Fruit fly (Drosophila melanogaster) whole organism, prepupa: Measurements from ENCODE around the gene CG5850.
A peak's percentile ranks its signal among the peaks of the same experiment; 100 is the strongest.

Experiments used
- Blimp-1 ChIP-seq: fragments of 200-800 bp; sonication (Bioruptor generic); optimal IDR thresholded peaks from 3 replicates; lab custom pipeline; 2017; ENCODE audit warnings: missing biosample characterization, missing genetic modification characterization, mild to moderate bottlenecking, moderate library complexity, missing genetic modification reagents
- CG10669 ChIP-seq: fragments of 200-800 bp; sonication (Bioruptor generic); optimal IDR thresholded peaks from 3 replicates; lab custom pipeline; 2018; ENCODE audit warnings: missing biosample characterization, mild to moderate bottlenecking, missing genetic modification characterization, moderate library complexity
- CG11294 ChIP-seq: fragments of 200-800 bp; sonication (Bioruptor generic); IDR thresholded peaks from 2 replicates; pipeline ENCODE4 v1.3.6; 2022; ENCODE audit warnings: missing biosample characterization, missing genetic modification characterization
- CG11762 ChIP-seq: fragments of 200-800 bp; sonication (Bioruptor generic); optimal IDR thresholded peaks from 3 replicates; lab custom pipeline; 2016; ENCODE audit warnings: missing biosample characterization, missing genetic modification characterization; ENCODE audit not compliant: insufficient read depth
- CG11902 ChIP-seq: fragments of 200-800 bp; sonication (Bioruptor generic); optimal IDR thresholded peaks from 3 replicates; lab custom pipeline; 2016; ENCODE audit warnings: missing biosample characterization, missing genetic modification characterization
- CG16779 ChIP-seq: fragments of 200-800 bp; sonication (Bioruptor generic); optimal IDR thresholded peaks from 3 replicates; lab custom pipeline; 2017; ENCODE audit warnings: missing biosample characterization, mild to moderate bottlenecking, missing genetic modification characterization
- CG31627 ChIP-seq: fragments of 200-800 bp; sonication (Bioruptor generic); optimal IDR thresholded peaks from 3 replicates; lab custom pipeline; 2016; ENCODE audit warnings: missing biosample characterization, missing genetic modification characterization
- CG32006 ChIP-seq: fragments of 200-800 bp; sonication (Bioruptor generic); optimal IDR thresholded peaks from 3 replicates; lab custom pipeline; 2017; ENCODE audit warnings: missing biosample characterization, mild to moderate bottlenecking, missing genetic modification characterization
- CG3919 ChIP-seq: fragments of 200-800 bp; sonication (Bioruptor generic); optimal IDR thresholded peaks from 3 replicates; lab custom pipeline; 2016; ENCODE audit warnings: missing biosample characterization, missing genetic modification characterization
- CG4318 ChIP-seq: fragments of 200-800 bp; sonication (Bioruptor generic); optimal IDR thresholded peaks from 3 replicates; lab custom pipeline; 2017; ENCODE audit warnings: missing biosample characterization, mild to moderate bottlenecking, missing genetic modification characterization
- CG6163 ChIP-seq: fragments of 200-800 bp; sonication (Bioruptor generic); IDR thresholded peaks from 3 replicates; pipeline ENCODE4 v1.3.6; 2022; ENCODE audit warnings: missing biosample characterization, missing genetic modification characterization
- CG6276 ChIP-seq: fragments of 200-800 bp; sonication (Bioruptor generic); optimal IDR thresholded peaks from 2 replicates; lab custom pipeline; 2017; ENCODE audit warnings: missing biosample characterization, mild to moderate bottlenecking, missing genetic modification characterization
- CG6792 ChIP-seq: fragments of 200-800 bp; sonication (Bioruptor generic); optimal IDR thresholded peaks from 3 replicates; lab custom pipeline; 2016; ENCODE audit warnings: missing biosample characterization, missing genetic modification characterization
- CG6808 ChIP-seq: fragments of 200-800 bp; sonication (Bioruptor generic); optimal IDR thresholded peaks from 3 replicates; lab custom pipeline; 2017; ENCODE audit warnings: missing biosample characterization, missing genetic modification characterization, mild to moderate bottlenecking, moderate library complexity, missing genetic modification reagents
- CG6854 ChIP-seq: fragments of 200-800 bp; sonication (Bioruptor generic); optimal IDR thresholded peaks from 2 replicates; lab custom pipeline; 2017; ENCODE audit warnings: missing biosample characterization, mild to moderate bottlenecking, missing genetic modification characterization
- CG7368 ChIP-seq: fragments of 200-800 bp; sonication (Bioruptor generic); optimal IDR thresholded peaks from 3 replicates; lab custom pipeline; 2016; ENCODE audit warnings: missing biosample characterization, missing genetic modification characterization
- CG8119 ChIP-seq: fragments of 200-800 bp; sonication (Bioruptor generic); IDR thresholded peaks from 3 replicates; pipeline ENCODE4 v1.3.6; 2022; ENCODE audit warnings: missing biosample characterization, missing genetic modification characterization
- CG8319 ChIP-seq: fragments of 200-800 bp; sonication (Bioruptor generic); optimal IDR thresholded peaks from 3 replicates; lab custom pipeline; 2016; ENCODE audit warnings: missing biosample characterization, missing genetic modification characterization
- CG8632 ChIP-seq: fragments of 200-800 bp; sonication (Bioruptor generic); optimal IDR thresholded peaks from 3 replicates; lab custom pipeline; 2016; ENCODE audit warnings: missing biosample characterization, missing genetic modification characterization
- CG9139 ChIP-seq: fragments of 200-800 bp; sonication (Bioruptor generic); optimal IDR thresholded peaks from 3 replicates; lab custom pipeline; 2017; ENCODE audit warnings: missing biosample characterization, mild to moderate bottlenecking, missing genetic modification characterization
- Eip75B ChIP-seq: fragments of 200-800 bp; sonication (Bioruptor generic); optimal IDR thresholded peaks from 3 replicates; lab custom pipeline; 2016; ENCODE audit warnings: missing biosample characterization, missing genetic modification characterization
- Eip78C ChIP-seq: fragments of 200-800 bp; sonication (Bioruptor generic); peaks from one replicate; lab custom pipeline; 2016; ENCODE audit warnings: missing biosample characterization, missing genetic modification characterization
- Eip93F ChIP-seq: fragments of 200-800 bp; sonication (Bioruptor generic); optimal IDR thresholded peaks from 2 replicates; lab custom pipeline; 2016; ENCODE audit warnings: missing biosample characterization, mild to moderate bottlenecking, missing genetic modification characterization
- Ets21C ChIP-seq: fragments of 200-800 bp; sonication (Bioruptor generic); optimal IDR thresholded peaks from 3 replicates; lab custom pipeline; 2016; ENCODE audit warnings: missing biosample characterization, missing genetic modification characterization
- Ets96B ChIP-seq: fragments of 200-800 bp; optimal IDR thresholded peaks from 2 replicates; lab custom pipeline; 2019; ENCODE audit warnings: missing biosample characterization, mild to moderate bottlenecking, missing genetic modification characterization, moderate library complexity
- Gug ChIP-seq: fragments of 200-800 bp; sonication (Bioruptor generic); IDR thresholded peaks from 2 replicates; pipeline ENCODE4 v1.3.6; 2022; ENCODE audit warnings: missing biosample characterization, missing genetic modification characterization
- Hr38 ChIP-seq: sonication (Bioruptor generic); optimal IDR thresholded peaks from 2 replicates; lab custom pipeline; 2016; ENCODE audit warnings: missing biosample characterization, missing genetic modification characterization
- Hr39 ChIP-seq: fragments of 200-800 bp; sonication (Bioruptor generic); optimal IDR thresholded peaks from 2 replicates; lab custom pipeline; 2016; ENCODE audit warnings: missing biosample characterization, missing genetic modification characterization
- Hr4 ChIP-seq: fragments of 200-800 bp; sonication (Bioruptor generic); optimal IDR thresholded peaks from 3 replicates; lab custom pipeline; 2016; ENCODE audit warnings: missing biosample characterization, missing genetic modification characterization
- Lpt ChIP-seq: fragments of 200-800 bp; sonication (Bioruptor generic); optimal IDR thresholded peaks from 3 replicates; lab custom pipeline; 2016; ENCODE audit warnings: missing biosample characterization, missing genetic modification characterization
- OdsH ChIP-seq: fragments of 200-800 bp; sonication (Bioruptor generic); optimal IDR thresholded peaks from 3 replicates; lab custom pipeline; 2016; ENCODE audit warnings: missing biosample characterization, missing genetic modification characterization
- Smox ChIP-seq: fragments of 200-800 bp; sonication (Bioruptor generic); optimal IDR thresholded peaks from 3 replicates; lab custom pipeline; 2016; ENCODE audit warnings: missing biosample characterization, missing genetic modification characterization
- Sox102F ChIP-seq: fragments of 200-800 bp; sonication (Bioruptor generic); optimal IDR thresholded peaks from 2 replicates; lab custom pipeline; 2016; ENCODE audit warnings: missing biosample characterization, mild to moderate bottlenecking, missing genetic modification characterization
- Sox14 ChIP-seq: fragments of 200-800 bp; sonication (Bioruptor generic); optimal IDR thresholded peaks from 3 replicates; lab custom pipeline; 2016; ENCODE audit warnings: missing biosample characterization, missing genetic modification characterization
- Sox15 ChIP-seq: fragments of 200-800 bp; sonication (Bioruptor generic); optimal IDR thresholded peaks from 3 replicates; lab custom pipeline; 2016; ENCODE audit warnings: missing biosample characterization, missing genetic modification characterization
- achi ChIP-seq: fragments of 200-800 bp; sonication (Bioruptor generic); optimal IDR thresholded peaks from 3 replicates; lab custom pipeline; 2016; ENCODE audit warnings: missing biosample characterization, missing genetic modification characterization
- cyc ChIP-seq: fragments of 200-800 bp; sonication (Bioruptor generic); optimal IDR thresholded peaks from 3 replicates; lab custom pipeline; 2016; ENCODE audit warnings: missing biosample characterization, missing genetic modification characterization
- dsx ChIP-seq: fragments of 200-800 bp; optimal IDR thresholded peaks from 3 replicates; lab custom pipeline; 2019; ENCODE audit warnings: missing biosample characterization, mild to moderate bottlenecking, missing genetic modification characterization, moderate library complexity; ENCODE audit not compliant: poor library complexity, severe bottlenecking
- eg ChIP-seq: fragments of 200-800 bp; sonication (Bioruptor generic); IDR thresholded peaks from 3 replicates; pipeline ENCODE4 v1.3.6; 2022; ENCODE audit warnings: missing biosample characterization, missing genetic modification characterization
- fd59A ChIP-seq: fragments of 200-800 bp; sonication (Bioruptor generic); optimal IDR thresholded peaks from 2 replicates; lab custom pipeline; 2017; ENCODE audit warnings: missing biosample characterization, mild to moderate bottlenecking, missing genetic modification characterization, missing genetic modification reagents
- lz ChIP-seq: fragments of 200-800 bp; sonication (Bioruptor generic); optimal IDR thresholded peaks from 3 replicates; lab custom pipeline; 2016; ENCODE audit warnings: missing biosample characterization, missing genetic modification characterization
- pdm3 ChIP-seq: fragments of 200-800 bp; sonication (Bioruptor generic); optimal IDR thresholded peaks from 3 replicates; lab custom pipeline; 2016; ENCODE audit warnings: missing biosample characterization, missing genetic modification characterization
- salr ChIP-seq, 2 experiments: fragments of 200-800 bp; sonication (Bioruptor generic); optimal IDR thresholded peaks; 3 replicates each; lab custom pipeline; 2016 to 2018; ENCODE audit warnings: missing biosample characterization in 2 of 2, missing genetic modification characterization in 2 of 2, mild to moderate bottlenecking in 1 of 2
- spab ChIP-seq: fragments of 200-800 bp; sonication (Bioruptor generic); optimal IDR thresholded peaks from 2 replicates; lab custom pipeline; 2017; ENCODE audit warnings: missing biosample characterization, mild to moderate bottlenecking, missing genetic modification characterization, missing genetic modification reagents
- svp ChIP-seq: fragments of 200-800 bp; sonication (Bioruptor generic); peaks from one replicate; lab custom pipeline; 2016; ENCODE audit warnings: missing biosample characterization, missing genetic modification characterization
- topi ChIP-seq: fragments of 200-800 bp; sonication (Bioruptor generic); optimal IDR thresholded peaks from 3 replicates; lab custom pipeline; 2016; ENCODE audit warnings: missing biosample characterization, missing genetic modification characterization

Gene CG5850

dm6 chr2L:9984078-9984772 lies 20.5 kb upstream of the CG5850 start, which contains the start of gene bib (continued):
- TF ChIP-seq OdsH: peak; percentile 91
- peak; percentile 73 for TF ChIP-seq CG7368 (GFP tag; lab: Kevin White, UChicago)
- TF ChIP-seq CG4318 (GFP tag; lab: Kevin White, UChicago): peak; percentile 84
- TF ChIP-seq fd59A (GFP tag; lab: Kevin White, UChicago): peak; percentile 87
- peak; percentile 76 for TF ChIP-seq cyc (GFP tag; lab: Kevin White, UChicago)
- TF ChIP-seq Eip93F (GFP tag; lab: Kevin White, UChicago): peak; percentile 60
- TF ChIP-seq Eip75B (GFP tag; lab: Kevin White, UChicago): peak; percentile 81
- peak; percentile 75 for TF ChIP-seq Sox14 (GFP tag; lab: Kevin White, UChicago)
- TF ChIP-seq Lpt (GFP tag; lab: Kevin White, UChicago): peak; percentile 85
- TF ChIP-seq Hr4 (GFP tag; lab: Kevin White, UChicago): peak; percentile 70
- peak; percentile 59 for TF ChIP-seq CG31627 (GFP tag; lab: Kevin White, UChicago)
- TF ChIP-seq Hr39 (GFP tag; lab: Kevin White, UChicago): peak; percentile 54
- TF ChIP-seq Blimp-1 (GFP tag; lab: Kevin White, UChicago): peak; percentile 51
- peak; percentile 91 for TF ChIP-seq achi (GFP tag; lab: Kevin White, UChicago)
- peak; percentile 67 for TF ChIP-seq Sox15 (GFP tag; lab: Kevin White, UChicago)
- TF ChIP-seq CG6276 (GFP tag; lab: Kevin White, UChicago): peak; percentile 76
- peak; percentile 93 for TF ChIP-seq CG3919 (GFP tag; lab: Kevin White, UChicago)
- peak; percentile 84 for TF ChIP-seq Sox102F (GFP tag; lab: Kevin White, UChicago)
- peak; percentile 75; the same call in 2 of the 3 replicates for TF ChIP-seq CG6163 (GFP tag; lab: Robert Waterston, UW)
- peak; percentile 75 for TF ChIP-seq CG8319 (GFP tag; lab: Kevin White, UChicago)

dm6 chr2L:9982516-9982915 lies 18.8 kb upstream of the CG5850 start:
- TF ChIP-seq spab (peak; percentile 59), Hr39 (GFP tag; lab: Kevin White, UChicago) (peak; percentile 53), topi (peak; percentile 87), CG11902 (GFP tag; lab: Kevin White, UChicago) (peak; percentile 54), CG8632 (GFP tag; lab: Kevin White, UChicago) (peak; percentile 68), CG8319 (GFP tag; lab: Kevin White, UChicago) (peak; percentile 68), svp (GFP tag; lab: Kevin White, UChicago) (peak; percentile 92), CG10669 (GFP tag; lab: Kevin White, UChicago) (peak; percentile 65), OdsH (peak; percentile 56), Eip93F (GFP tag; lab: Kevin White, UChicago) (peak; percentile 44), Hr38 (GFP tag; lab: Kevin White, UChicago) (no peak), Hr4 (GFP tag; lab: Kevin White, UChicago) (no peak), CG9139 (GFP tag; lab: Kevin White, UChicago) (peak; percentile 40), Eip78C (GFP tag; lab: Kevin White, UChicago) (peak; percentile 94), CG16779 (tag; lab: Kevin White, UChicago) (peak; percentile 63), Ets96B (tag; lab: Kevin White, UChicago) (peak; percentile 73), CG6854 (GFP tag; lab: Kevin White, UChicago) (peak; percentile 56), fd59A (GFP tag; lab: Kevin White, UChicago) (peak; percentile 16), salr (GFP tag; optimal IDR thresholded peaks at IDR 0.05; lab: Kevin White, UChicago) (no peak), CG6808 (GFP tag; lab: Kevin White, UChicago) (peak; percentile 69), CG4318 (GFP tag; lab: Kevin White, UChicago) (no peak), achi (GFP tag; lab: Kevin White, UChicago) (peak; percentile 71), Eip75B (GFP tag; lab: Kevin White, UChicago) (peak; percentile 69), CG11294 (no peak), eg (no peak), pdm3 (peak; percentile 64), Sox102F (GFP tag; lab: Kevin White, UChicago) (peak; percentile 68), CG32006 (GFP tag; lab: Kevin White, UChicago) (peak; percentile 5), CG7368 (GFP tag; lab: Kevin White, UChicago) (peak; percentile 63), cyc (GFP tag; lab: Kevin White, UChicago) (peak; percentile 80), Gug (no peak), Sox15 (GFP tag; lab: Kevin White, UChicago) (peak; percentile 59), dsx (peak; percentile 69), lz (peak; percentile 77), Ets21C (GFP tag; lab: Kevin White, UChicago) (peak; percentile 45), Smox (GFP tag; lab: Kevin White, UChicago) (peak; percentile 83), CG8119 (no peak), CG6792 (peak; percentile 59), Lpt (GFP tag; lab: Kevin White, UChicago) (no peak), CG11762 (peak; percentile 42)
